Worm (Caenorhabditis elegans) whole organism, early embryonic: ENCODE measurements around the gene aagr-1.

Experiments used
- B0310.2 ChIP-seq: sonication (generic microtip); optimal IDR thresholded peaks from 2 replicates; lab custom pipeline; 2016; ENCODE audit warnings: mild to moderate bottlenecking, missing genetic modification characterization, missing compliant biosample characterization
- F13C5.2 ChIP-seq: sonication (generic microtip); optimal IDR thresholded peaks from 2 replicates; lab custom pipeline; 2017; ENCODE audit warnings: mild to moderate bottlenecking, missing genetic modification characterization, inconsistent platforms, missing compliant biosample characterization
- aly-1 ChIP-seq: sonication (generic microtip); optimal IDR thresholded peaks from 2 replicates; lab custom pipeline; 2016; ENCODE audit warnings: missing genetic modification characterization, missing compliant biosample characterization
- ama-1 ChIP-seq: fragments of 150-350 bp; optimal IDR thresholded peaks from 2 replicates; lab custom pipeline; 2014
- ceh-13 ChIP-seq: fragments of 200-800 bp; sonication (Bioruptor generic); optimal IDR thresholded peaks from 2 replicates; lab custom pipeline; 2018; ENCODE audit warnings: mild to moderate bottlenecking, missing genetic modification characterization, missing compliant biosample characterization
- ceh-36 ChIP-seq: sonication (generic microtip); optimal IDR thresholded peaks from 2 replicates; lab custom pipeline; 2016; ENCODE audit warnings: missing genetic modification characterization, inconsistent platforms, missing compliant biosample characterization
- ets-7 ChIP-seq: sonication (generic microtip); optimal IDR thresholded peaks from 2 replicates; lab custom pipeline; 2016; ENCODE audit warnings: missing genotype, missing genetic modification characterization, missing compliant biosample characterization
- flt-1 ChIP-seq: fragments of 200-800 bp; sonication (Bioruptor generic); IDR thresholded peaks from 2 replicates; pipeline ENCODE4 v1.3.6; 2022; ENCODE audit warnings: missing genetic modification characterization, missing compliant biosample characterization
- hmbx-1 ChIP-seq: sonication (generic microtip); optimal IDR thresholded peaks from 2 replicates; lab custom pipeline; 2016; ENCODE audit warnings: mild to moderate bottlenecking, missing genetic modification characterization, missing compliant biosample characterization
- hmg-4 ChIP-seq: fragments of 200-800 bp; sonication (Bioruptor generic); optimal IDR thresholded peaks from 2 replicates; lab custom pipeline; 2018; ENCODE audit warnings: mild to moderate bottlenecking, missing genetic modification characterization, missing compliant biosample characterization
- hnd-1 ChIP-seq: sonication (generic microtip); optimal IDR thresholded peaks from 2 replicates; lab custom pipeline; 2016; ENCODE audit warnings: missing genetic modification characterization, missing compliant biosample characterization
- pes-1 ChIP-seq: fragments of 200-800 bp; sonication (Bioruptor generic); IDR thresholded peaks from 2 replicates; pipeline ENCODE4 v1.3.6; 2022; ENCODE audit warnings: missing genetic modification reagents, missing genetic modification characterization, missing compliant biosample characterization
- scrt-1 ChIP-seq: fragments of 200-800 bp; sonication (Bioruptor generic); IDR thresholded peaks from 2 replicates; pipeline ENCODE4 v1.3.6; 2022; ENCODE audit warnings: missing genetic modification characterization, missing compliant biosample characterization
- sea-1 ChIP-seq: fragments of 200-800 bp; sonication (Bioruptor generic); conservative IDR thresholded peaks from 2 replicates; pipeline ENCODE4 v1.3.6; 2022; ENCODE audit warnings: missing genetic modification characterization, missing compliant biosample characterization
- tbx-11 ChIP-seq: fragments of 200-800 bp; sonication (Bioruptor generic); IDR thresholded peaks from 2 replicates; pipeline ENCODE4 v1.3.6; 2022; ENCODE audit warnings: missing genetic modification characterization, missing compliant biosample characterization
- tbx-37 ChIP-seq: fragments of 200-800 bp; sonication (Bioruptor generic); conservative IDR thresholded peaks from 2 replicates; pipeline ENCODE4 v1.3.6; 2022; ENCODE audit warnings: missing genetic modification reagents, missing genetic modification characterization, missing compliant biosample characterization
- tra-4 ChIP-seq: sonication (generic microtip); optimal IDR thresholded peaks from 2 replicates; lab custom pipeline; 2017; ENCODE audit warnings: missing genetic modification characterization, missing compliant biosample characterization

aagr-1 gene

ce11 chrIV:8333988-8334863, 32.1 kb upstream of the aagr-1 start, which contains the start of gene his-32:
Gene his-32, plus strand, starts transcription at chrIV:8334305.
- TF ChIP-seq ceh-36, result peak; percentile 69
- peak; percentile 65; the same call in 1 of the 2 replicates for TF ChIP-seq flt-1
- TF ChIP-seq aly-1 (tag; lab: Kevin White, UChicago), result peak; percentile 100
- peak; percentile 60 for TF ChIP-seq hmbx-1 (tag; lab: Kevin White, UChicago)
- TF ChIP-seq ceh-13 (GFP tag; lab: Kevin White, UChicago), result no peak
- no peak for TF ChIP-seq tbx-37 (GFP tag; lab: Robert Waterston, UW)
- peak; percentile 67; the same call in 1 of the 2 replicates for TF ChIP-seq sea-1 (GFP tag; lab: Robert Waterston, UW)
- TF ChIP-seq hnd-1 (tag; lab: Kevin White, UChicago), result no peak
- peak; percentile 99 for TF ChIP-seq ama-1 (lab: Kevin White, UChicago)
- peak; percentile 78; the same call in 1 of the 2 replicates for TF ChIP-seq scrt-1 (GFP tag; lab: Robert Waterston, UW)
- no peak for TF ChIP-seq ets-7 (tag; lab: Kevin White, UChicago)
- TF ChIP-seq F13C5.2 (tag; lab: Kevin White, UChicago), result peak; percentile 18
- TF ChIP-seq hmg-4, result peak; percentile 41
- TF ChIP-seq tra-4 (tag; lab: Kevin White, UChicago), result peak; percentile 25
- peak; percentile 76 for TF ChIP-seq pes-1 (GFP tag; lab: Robert Waterston, UW)
- TF ChIP-seq B0310.2, result peak; percentile 88
- no peak for TF ChIP-seq tbx-11 (GFP tag; lab: Robert Waterston, UW)

DNA sequence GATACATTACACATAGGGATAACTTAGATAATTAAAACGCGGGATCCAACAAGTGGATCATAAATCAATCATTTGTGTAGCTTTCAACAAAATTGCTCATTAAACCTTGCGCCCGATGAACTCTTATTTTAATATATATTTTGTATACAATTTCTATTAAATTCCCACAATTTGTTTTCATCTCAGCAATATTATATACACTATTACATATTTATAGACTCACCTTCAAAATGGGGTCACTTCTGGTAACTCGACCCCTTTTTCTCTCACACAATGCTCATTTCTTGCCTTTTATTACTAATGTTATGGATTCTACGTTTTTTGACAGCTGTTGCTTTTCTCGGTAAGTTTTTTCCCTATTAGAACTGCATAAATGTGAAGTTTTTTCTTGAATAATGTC, 26.7 kb upstream of the aagr-1 start, which contains the start of gene lgc-6:
Gene lgc-6 (plus strand): TSS at position 301 of the 400 bp plus-strand sequence.
- TF ChIP-seq flt-1 (no peak), hmg-4 (no peak), ceh-13 (GFP tag; lab: Kevin White, UChicago) (no peak), scrt-1 (GFP tag; lab: Robert Waterston, UW) (no peak), ceh-36 (no peak), ets-7 (tag; lab: Kevin White, UChicago) (no peak), pes-1 (GFP tag; lab: Robert Waterston, UW) (no peak), hnd-1 (tag; lab: Kevin White, UChicago) (no peak), F13C5.2 (tag; lab: Kevin White, UChicago) (no peak), tra-4 (tag; lab: Kevin White, UChicago) (no peak), ama-1 (lab: Kevin White, UChicago) (no peak), B0310.2 (no peak)

DNA sequence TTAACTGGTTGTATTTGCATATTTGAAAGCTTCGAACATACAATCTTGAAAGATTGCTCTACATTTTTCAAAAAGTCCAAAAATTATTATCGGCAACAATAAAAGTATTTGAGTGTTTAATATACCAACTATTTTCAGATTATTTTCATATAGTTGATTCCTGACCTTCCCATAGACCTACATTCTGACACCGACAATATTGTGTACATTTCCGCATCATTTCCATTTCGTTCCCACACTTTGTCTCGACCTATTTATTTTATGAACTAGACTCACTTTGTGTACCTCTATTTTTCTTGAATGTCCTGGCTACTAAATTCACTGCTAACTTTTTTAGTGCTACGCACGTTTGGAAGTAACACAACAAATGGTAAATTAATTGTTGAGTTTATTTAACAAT, 23.9 kb upstream of the aagr-1 start, which contains the start of gene lgc-5:
Gene lgc-5 (plus strand): TSS at position 301 of the 400 bp plus-strand sequence.
- TF ChIP-seq tra-4 (tag; lab: Kevin White, UChicago) (no peak), tbx-11 (GFP tag; lab: Robert Waterston, UW) (no peak), ceh-36 (no peak), F13C5.2 (tag; lab: Kevin White, UChicago) (no peak), sea-1 (GFP tag; lab: Robert Waterston, UW) (no peak), flt-1 (no peak), scrt-1 (GFP tag; lab: Robert Waterston, UW) (no peak), hmbx-1 (tag; lab: Kevin White, UChicago) (no peak), ama-1 (lab: Kevin White, UChicago) (no peak), hmg-4 (no peak)

- TF ChIP-seq F13C5.2 (tag; lab: Kevin White, UChicago) (no peak), hnd-1 (tag; lab: Kevin White, UChicago) (no peak), flt-1 (no peak), scrt-1 (GFP tag; lab: Robert Waterston, UW) (no peak), tra-4 (tag; lab: Kevin White, UChicago) (no peak), hmbx-1 (tag; lab: Kevin White, UChicago) (no peak)
Observed at ce11 chrIV:8345518-8345917, 20.8 kb upstream of the aagr-1 start, which contains the start of gene F17E9.5. Gene F17E9.5, plus strand, starts transcription at chrIV:8345818.

ce11 chrIV:8347051-8347450, 19.3 kb upstream of the aagr-1 start, which contains the start of the genes F17E9.18 and F17E9.15:
Gene F17E9.18, minus strand, starts transcription at chrIV:8347151.
Gene F17E9.15, plus strand, starts transcription at chrIV:8347418.
- no peak for TF ChIP-seq hnd-1 (tag; lab: Kevin White, UChicago)
- TF ChIP-seq ets-7 (tag; lab: Kevin White, UChicago), result no peak
- no peak for TF ChIP-seq flt-1
- TF ChIP-seq F13C5.2 (tag; lab: Kevin White, UChicago), result no peak
- no peak for TF ChIP-seq tbx-37 (GFP tag; lab: Robert Waterston, UW)
- TF ChIP-seq aly-1 (tag; lab: Kevin White, UChicago), result no peak
- TF ChIP-seq hmg-4, result no peak
- no peak for TF ChIP-seq ceh-36
- TF ChIP-seq tbx-11 (GFP tag; lab: Robert Waterston, UW), result no peak
- no peak for TF ChIP-seq scrt-1 (GFP tag; lab: Robert Waterston, UW)
- no peak for TF ChIP-seq B0310.2
- TF ChIP-seq pes-1 (GFP tag; lab: Robert Waterston, UW), result no peak

DNA sequence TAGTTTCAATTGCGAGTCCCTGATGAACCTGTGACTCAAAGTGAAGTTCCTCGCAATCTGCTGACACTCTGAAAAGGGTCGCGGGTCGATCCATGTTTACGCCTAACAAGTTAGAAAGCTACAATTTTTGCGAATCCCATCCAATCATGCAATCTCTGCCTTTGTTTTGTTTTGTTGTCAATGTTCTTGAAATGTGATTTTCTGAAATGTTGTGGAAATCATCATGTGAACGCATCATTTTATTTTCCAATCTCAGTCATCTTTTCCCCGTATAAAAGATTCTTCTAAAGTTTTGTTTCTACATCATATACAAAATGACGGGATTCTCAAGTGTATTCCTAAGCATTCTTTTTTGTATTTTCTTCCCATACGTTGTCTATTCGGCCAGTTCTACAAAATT, 18.2 kb upstream of the aagr-1 start, which contains the start of gene F17E9.4:
Gene F17E9.4 (plus strand): TSS at position 301 of the 400 bp plus-strand sequence.
- no peak for TF ChIP-seq ama-1 (lab: Kevin White, UChicago)
- no peak for TF ChIP-seq scrt-1 (GFP tag; lab: Robert Waterston, UW)
- TF ChIP-seq ceh-13 (GFP tag; lab: Kevin White, UChicago), result no peak
- TF ChIP-seq aly-1 (tag; lab: Kevin White, UChicago), result no peak
- TF ChIP-seq B0310.2, result no peak
- no peak for TF ChIP-seq hnd-1 (tag; lab: Kevin White, UChicago)
- no peak for TF ChIP-seq sea-1 (GFP tag; lab: Robert Waterston, UW)
- TF ChIP-seq ets-7 (tag; lab: Kevin White, UChicago), result no peak
- no peak for TF ChIP-seq ceh-36
- TF ChIP-seq hmg-4, result no peak
